Fruit fly (Drosophila melanogaster) whole organism, embryonic: ENCODE measurements around the gene CG42399.
A peak's percentile ranks its signal among the peaks of the same experiment; 100 is the strongest.

Source experiments
- ATbp ChIP-seq: fragments of 200-800 bp; sonication (Bioruptor generic); optimal IDR thresholded peaks from 2 replicates; lab custom pipeline; 2017; ENCODE audit warnings: missing biosample characterization, mild to moderate bottlenecking, missing genetic modification characterization, missing genetic modification reagents
- Ada2b ChIP-seq: fragments of 200-800 bp; sonication (Bioruptor generic); IDR thresholded peaks from 2 replicates; pipeline ENCODE4 v1.3.6; 2022; ENCODE audit warnings: missing biosample characterization, missing genetic modification characterization
- Adf1 ChIP-seq: fragments of 200-800 bp; sonication (Bioruptor generic); IDR thresholded peaks from 2 replicates; pipeline ENCODE4 v1.3.6; 2022; ENCODE audit warnings: missing biosample characterization, missing genetic modification characterization
- Aef1 ChIP-seq: fragments of 200-800 bp; sonication (Bioruptor generic); IDR thresholded peaks from 3 replicates; pipeline ENCODE4 v1.3.6; 2022; ENCODE audit warnings: missing biosample characterization, missing genetic modification characterization
- Atf-2 ChIP-seq: fragments of 200-800 bp; sonication (Bioruptor generic); optimal IDR thresholded peaks from 2 replicates; lab custom pipeline; 2016; ENCODE audit warnings: missing biosample characterization, missing genetic modification characterization
- CG10209 ChIP-seq: fragments of 200-800 bp; sonication (Bioruptor generic); optimal IDR thresholded peaks from 3 replicates; lab custom pipeline; 2017; ENCODE audit warnings: missing biosample characterization, mild to moderate bottlenecking, missing genetic modification characterization, missing genetic modification reagents
- CG10366 ChIP-seq: fragments of 200-800 bp; sonication (Bioruptor generic); IDR thresholded peaks from 2 replicates; pipeline ENCODE4 v1.3.6; 2022; ENCODE audit warnings: missing biosample characterization, missing genetic modification characterization
- CG10462 ChIP-seq: fragments of 200-800 bp; sonication (Bioruptor generic); optimal IDR thresholded peaks from 2 replicates; lab custom pipeline; 2016; ENCODE audit warnings: missing biosample characterization, missing genetic modification characterization
- CG11398 ChIP-seq: fragments of 200-800 bp; sonication (Bioruptor generic); optimal IDR thresholded peaks from 2 replicates; lab custom pipeline; 2016; ENCODE audit warnings: missing biosample characterization, missing genetic modification characterization
- CG11504 ChIP-seq: fragments of 200-800 bp; sonication (Bioruptor generic); optimal IDR thresholded peaks from 3 replicates; lab custom pipeline; 2019; ENCODE audit warnings: missing biosample characterization, mild to moderate bottlenecking, missing genetic modification characterization, moderate library complexity
- CG12071 ChIP-seq: fragments of 200-800 bp; sonication (Bioruptor generic); optimal IDR thresholded peaks from 3 replicates; lab custom pipeline; 2018; ENCODE audit warnings: missing biosample characterization, mild to moderate bottlenecking, missing genetic modification characterization
- CG12769 ChIP-seq: fragments of 200-800 bp; sonication (Bioruptor generic); optimal IDR thresholded peaks from 2 replicates; lab custom pipeline; 2019; ENCODE audit warnings: missing biosample characterization, mild to moderate bottlenecking, missing genetic modification characterization, moderate library complexity
- CG13123 ChIP-seq: fragments of 200-800 bp; sonication (Bioruptor generic); optimal IDR thresholded peaks from 2 replicates; lab custom pipeline; 2016; ENCODE audit warnings: missing biosample characterization, missing genetic modification characterization
- CG1529 ChIP-seq: fragments of 200-800 bp; sonication (Bioruptor generic); optimal IDR thresholded peaks from 3 replicates; lab custom pipeline; 2018; ENCODE audit warnings: missing biosample characterization, missing genetic modification characterization
- CG1602 ChIP-seq: fragments of 200-800 bp; sonication (Bioruptor generic); optimal IDR thresholded peaks from 3 replicates; lab custom pipeline; 2016; ENCODE audit warnings: missing biosample characterization, missing genetic modification characterization
- CG2199 ChIP-seq: fragments of 200-800 bp; sonication (Bioruptor generic); IDR thresholded peaks from 3 replicates; pipeline ENCODE4 v1.3.6; 2022; ENCODE audit warnings: missing biosample characterization, missing genetic modification characterization
- CG6254 ChIP-seq: fragments of 200-800 bp; sonication (Bioruptor generic); optimal IDR thresholded peaks from 3 replicates; lab custom pipeline; 2017; ENCODE audit warnings: mild to moderate bottlenecking, missing biosample characterization, missing genetic modification reagents, missing genetic modification characterization
- CG6854 ChIP-seq: fragments of 200-800 bp; sonication (Bioruptor generic); optimal IDR thresholded peaks from 3 replicates; lab custom pipeline; 2017; ENCODE audit warnings: missing biosample characterization, mild to moderate bottlenecking, missing genetic modification characterization
- CG8924 ChIP-seq: fragments of 200-800 bp; optimal IDR thresholded peaks from 3 replicates; lab custom pipeline; 2019; ENCODE audit warnings: missing biosample characterization, mild to moderate bottlenecking, missing genetic modification characterization, moderate library complexity
- CTCF ChIP-seq: fragments of 200-800 bp; sonication (Bioruptor generic); optimal IDR thresholded peaks from 2 replicates; lab custom pipeline; 2017; ENCODE audit warnings: missing biosample characterization, mild to moderate bottlenecking, missing genetic modification characterization, moderate library complexity
- Chrac-16 ChIP-seq: fragments of 200-800 bp; sonication (Bioruptor generic); optimal IDR thresholded peaks from 3 replicates; lab custom pipeline; 2016; ENCODE audit warnings: missing biosample characterization, missing genetic modification characterization
- Ets65A ChIP-seq: fragments of 200-800 bp; sonication (Bioruptor generic); peaks from one replicate; lab custom pipeline; 2016; ENCODE audit warnings: missing biosample characterization, missing genetic modification characterization
- HLH54F ChIP-seq: fragments of 200-800 bp; sonication (Bioruptor generic); optimal IDR thresholded peaks from 3 replicates; lab custom pipeline; 2016; ENCODE audit warnings: missing biosample characterization, missing genetic modification characterization
- Nf-YB ChIP-seq: fragments of 200-800 bp; sonication (Bioruptor generic); optimal IDR thresholded peaks from 3 replicates; lab custom pipeline; 2019; ENCODE audit warnings: missing biosample characterization, mild to moderate bottlenecking, missing genetic modification characterization, moderate library complexity
- Sox100B ChIP-seq: fragments of 200-800 bp; sonication (Bioruptor generic); optimal IDR thresholded peaks from 3 replicates; lab custom pipeline; 2018; ENCODE audit warnings: missing biosample characterization, mild to moderate bottlenecking, missing genetic modification characterization
- bsh ChIP-seq, 2 experiments: fragments of 200-800 bp; sonication (Bioruptor generic); optimal IDR thresholded peaks; 2 replicates each; lab custom pipeline; 2017 to 2018; ENCODE audit warnings: mild to moderate bottlenecking in 2 of 2, missing biosample characterization in 2 of 2, missing genetic modification characterization in 2 of 2, moderate library complexity in 1 of 2
- cato ChIP-seq: fragments of 200-800 bp; sonication (Bioruptor generic); optimal IDR thresholded peaks from 2 replicates; lab custom pipeline; 2016; ENCODE audit warnings: missing biosample characterization, missing genetic modification characterization, borderline replicate concordance
- dmrt11E ChIP-seq: fragments of 200-800 bp; sonication (Bioruptor generic); optimal IDR thresholded peaks from 3 replicates; lab custom pipeline; 2018; ENCODE audit warnings: missing biosample characterization, mild to moderate bottlenecking, missing genetic modification characterization, moderate library complexity
- dmrt99B ChIP-seq: fragments of 200-800 bp; sonication (Bioruptor generic); optimal IDR thresholded peaks from 2 replicates; lab custom pipeline; 2018; ENCODE audit warnings: missing biosample characterization, mild to moderate bottlenecking, missing genetic modification characterization, moderate library complexity
- fd102C ChIP-seq: fragments of 200-800 bp; sonication (Bioruptor generic); optimal IDR thresholded peaks from 2 replicates; lab custom pipeline; 2018; ENCODE audit warnings: missing biosample characterization, mild to moderate bottlenecking, missing genetic modification characterization, moderate library complexity
- gfzf ChIP-seq: fragments of 200-800 bp; sonication (Bioruptor generic); optimal IDR thresholded peaks from 2 replicates; lab custom pipeline; 2016; ENCODE audit warnings: missing biosample characterization, mild to moderate bottlenecking, missing genetic modification characterization, moderate library complexity
- grau ChIP-seq: fragments of 200-800 bp; optimal IDR thresholded peaks from 3 replicates; lab custom pipeline; 2019; ENCODE audit warnings: missing biosample characterization, mild to moderate bottlenecking, missing genetic modification characterization, moderate library complexity
- gsb-n ChIP-seq: fragments of 200-800 bp; sonication (Bioruptor generic); optimal IDR thresholded peaks from 3 replicates; lab custom pipeline; 2018; ENCODE audit warnings: missing biosample characterization, mild to moderate bottlenecking, missing genetic modification characterization
- ham ChIP-seq: fragments of 200-800 bp; sonication (Bioruptor generic); IDR thresholded peaks from 2 replicates; pipeline ENCODE4 v1.3.6; 2022; ENCODE audit warnings: missing biosample characterization, missing genetic modification characterization
- hbn ChIP-seq: fragments of 200-800 bp; sonication (Bioruptor generic); IDR thresholded peaks from 2 replicates; pipeline ENCODE4 v1.3.6; 2022; ENCODE audit warnings: missing biosample characterization, missing genetic modification characterization; ENCODE audit not compliant: partially characterized antibody
- insv ChIP-seq, 2 experiments: fragments of 200-800 bp; sonication (Bioruptor generic); optimal IDR thresholded peaks; 3 replicates each; lab custom pipeline; 2016 to 2018; ENCODE audit warnings: missing biosample characterization in 2 of 2, missing genetic modification characterization in 2 of 2
- jigr1 ChIP-seq: fragments of 200-800 bp; sonication (Bioruptor generic); IDR thresholded peaks from 3 replicates; pipeline ENCODE4 v1.3.6; 2022; ENCODE audit warnings: missing biosample characterization, missing genetic modification characterization
- mam ChIP-seq: fragments of 200-800 bp; sonication (Bioruptor generic); optimal IDR thresholded peaks from 3 replicates; lab custom pipeline; 2016; ENCODE audit warnings: missing biosample characterization, missing genetic modification characterization
- org-1 ChIP-seq: fragments of 200-800 bp; sonication (Bioruptor generic); optimal IDR thresholded peaks from 2 replicates; lab custom pipeline; 2017; ENCODE audit warnings: missing biosample characterization, missing genetic modification characterization
- p53 ChIP-seq: fragments of 200-800 bp; sonication (Bioruptor generic); optimal IDR thresholded peaks from 2 replicates; lab custom pipeline; 2016; ENCODE audit warnings: missing biosample characterization, missing genetic modification characterization
- salm ChIP-seq: fragments of 200-800 bp; sonication (Bioruptor generic); optimal IDR thresholded peaks from 2 replicates; lab custom pipeline; 2018; ENCODE audit warnings: missing biosample characterization, mild to moderate bottlenecking, missing genetic modification characterization
- sd ChIP-seq: fragments of 200-800 bp; sonication (Bioruptor generic); optimal IDR thresholded peaks from 3 replicates; lab custom pipeline; 2018; ENCODE audit warnings: missing biosample characterization, mild to moderate bottlenecking, missing genetic modification characterization, moderate library complexity
- sens ChIP-seq: fragments of 200-800 bp; sonication (Bioruptor generic); peaks from one replicate; lab custom pipeline; 2016; ENCODE audit warnings: missing biosample characterization, missing genetic modification characterization
- seq ChIP-seq: fragments of 200-800 bp; sonication (Bioruptor generic); IDR thresholded peaks from 2 replicates; pipeline ENCODE4 v1.3.6; 2022; ENCODE audit warnings: missing biosample characterization, missing genetic modification characterization
- tap ChIP-seq: fragments of 200-800 bp; optimal IDR thresholded peaks from 3 replicates; lab custom pipeline; 2019; ENCODE audit warnings: missing biosample characterization, mild to moderate bottlenecking, missing genetic modification characterization, moderate library complexity
- twi ChIP-seq: fragments of 200-800 bp; optimal IDR thresholded peaks from 2 replicates; lab custom pipeline; 2019; ENCODE audit warnings: missing biosample characterization, mild to moderate bottlenecking, missing genetic modification characterization, moderate library complexity
- usp ChIP-seq: fragments of >200 bp; optimal IDR thresholded peaks from 2 replicates; lab custom pipeline; 2017; ENCODE audit warnings: missing biosample characterization, missing genetic modification characterization
- vfl ChIP-seq: fragments of 200-800 bp; sonication (Bioruptor generic); optimal IDR thresholded peaks from 2 replicates; lab custom pipeline; 2016; ENCODE audit warnings: missing biosample characterization, missing genetic modification characterization
- z ChIP-seq: fragments of 200-800 bp; sonication (Bioruptor generic); IDR thresholded peaks from 3 replicates; pipeline ENCODE4 v1.3.6; 2022; ENCODE audit warnings: missing biosample characterization, missing genetic modification characterization
- zen ChIP-seq: fragments of 200-800 bp; sonication (Bioruptor generic); optimal IDR thresholded peaks from 3 replicates; lab custom pipeline; 2018; ENCODE audit warnings: missing biosample characterization, mild to moderate bottlenecking, missing genetic modification characterization, moderate library complexity

The CG42399 gene

DNA sequence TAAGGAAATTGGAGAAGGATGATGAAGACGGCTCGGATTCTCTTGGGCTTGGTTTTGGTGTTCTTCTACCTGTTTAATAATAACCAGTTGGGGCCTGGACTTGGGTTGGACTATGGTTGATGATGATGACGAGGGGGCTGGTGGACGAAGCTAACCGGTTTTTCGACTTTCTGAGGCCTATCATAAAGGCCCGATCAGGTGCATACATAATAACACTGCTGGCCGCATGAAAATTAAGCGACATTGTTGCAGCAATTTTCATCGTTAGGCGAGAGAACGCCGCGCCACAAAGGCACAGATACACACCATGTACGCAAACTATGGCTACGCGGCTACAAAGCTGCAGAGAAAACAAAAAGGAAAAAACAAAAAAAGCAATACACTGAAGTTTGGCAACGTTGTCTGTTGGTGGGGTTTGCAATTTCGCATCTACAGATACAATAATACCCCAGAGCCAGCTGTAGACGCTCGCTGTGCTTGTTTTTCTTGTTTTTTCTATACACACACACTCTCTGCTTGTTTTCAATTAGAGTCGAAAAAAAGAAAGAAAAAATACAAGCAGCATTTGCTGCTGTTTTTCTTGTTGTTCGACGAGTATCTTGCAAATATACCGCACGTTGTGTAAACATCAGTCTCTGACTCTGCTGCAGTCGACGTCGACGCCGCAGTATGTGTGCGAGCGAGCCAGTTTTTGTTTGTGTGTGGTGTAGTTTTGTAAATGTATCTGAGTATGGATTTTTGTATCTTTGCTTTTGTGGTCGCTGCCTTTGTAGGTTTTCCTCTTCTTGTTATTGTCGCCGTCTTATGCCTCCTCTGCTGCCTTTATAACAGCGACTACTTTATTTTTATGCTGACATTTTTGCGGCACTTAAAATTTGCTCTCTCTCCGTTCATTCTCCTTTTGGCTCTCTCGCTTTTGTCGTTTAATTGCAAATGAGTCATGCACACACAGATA lies 13.3 kb upstream of the CG42399 start (continued):
- no peak for TF ChIP-seq mam (GFP tag; lab: Kevin White, UChicago)
- no peak for TF ChIP-seq p53
- no peak for TF ChIP-seq Chrac-16 (GFP tag; lab: Kevin White, UChicago)
- TF ChIP-seq CG10462 (GFP tag; lab: Kevin White, UChicago) = no peak
- TF ChIP-seq vfl = peak; percentile 39
- peak; percentile 55 for TF ChIP-seq grau (tag; lab: Kevin White, UChicago)
- TF ChIP-seq Nf-YB (GFP tag; lab: Kevin White, UChicago) = peak; percentile 36
- TF ChIP-seq usp (GFP tag; lab: Kevin White, UChicago) = no peak
- no peak for TF ChIP-seq Adf1 (GFP tag; lab: Robert Waterston, UW)
- TF ChIP-seq CG12769 (tag; lab: Kevin White, UChicago) = peak; percentile 63
- peak in 1 of 2 experiments; percentile 72 for TF ChIP-seq insv (GFP tag; optimal IDR thresholded peaks at IDR 0.05; lab: Kevin White, UChicago)
- TF ChIP-seq tap (tag; lab: Kevin White, UChicago) = peak; percentile 41
- no peak for TF ChIP-seq ham
- no peak for TF ChIP-seq gfzf (GFP tag; lab: Kevin White, UChicago)
- peak; percentile 78 for TF ChIP-seq CG6854 (GFP tag; lab: Kevin White, UChicago)
- TF ChIP-seq seq (GFP tag; lab: Robert Waterston, UW) = no peak
- TF ChIP-seq dmrt11E (tag; lab: Kevin White, UChicago) = peak; percentile 46
- TF ChIP-seq Aef1 (GFP tag; lab: Robert Waterston, UW) = no peak
- TF ChIP-seq CG11504 (tag; lab: Kevin White, UChicago) = peak; percentile 66
- TF ChIP-seq CTCF = no peak
- no peak for TF ChIP-seq CG2199 (GFP tag; lab: Robert Waterston, UW)
- TF ChIP-seq CG1529 (GFP tag; lab: Kevin White, UChicago) = peak; percentile 55
- TF ChIP-seq gsb-n (tag; lab: Kevin White, UChicago) = peak; percentile 59
- TF ChIP-seq CG10209 (GFP tag; lab: Kevin White, UChicago) = peak; percentile 83
- TF ChIP-seq twi (tag; lab: Kevin White, UChicago) = peak; percentile 58
- no peak for TF ChIP-seq Ada2b (GFP tag; lab: Robert Waterston, UW)
- TF ChIP-seq hbn (GFP tag; lab: Robert Waterston, UW) = no peak
- TF ChIP-seq z (GFP tag; lab: Robert Waterston, UW) = no peak
- peak; percentile 29 for TF ChIP-seq CG1602 (GFP tag; lab: Kevin White, UChicago)
- TF ChIP-seq Sox100B (GFP tag; lab: Kevin White, UChicago) = peak; percentile 74
- no peak for TF ChIP-seq Ets65A (GFP tag; lab: Kevin White, UChicago)
- TF ChIP-seq dmrt99B = peak; percentile 70
- TF ChIP-seq zen (tag; lab: Kevin White, UChicago) = peak; percentile 55
- peak; percentile 85 for TF ChIP-seq sens (GFP tag; lab: Kevin White, UChicago)
- peak; percentile 84 for TF ChIP-seq sd (tag; lab: Kevin White, UChicago)
- TF ChIP-seq CG13123 = peak; percentile 51
- TF ChIP-seq fd102C (GFP tag; lab: Kevin White, UChicago) = peak; percentile 49
- peak; percentile 64 for TF ChIP-seq CG8924 (tag; lab: Kevin White, UChicago)
- peak; percentile 45 for TF ChIP-seq salm (tag; lab: Kevin White, UChicago)
- peak; percentile 41 for TF ChIP-seq CG6254 (GFP tag; lab: Kevin White, UChicago)
- peak; percentile 37 for TF ChIP-seq Atf-2
- no peak for TF ChIP-seq CG10366
- peak; percentile 69 for TF ChIP-seq CG11398 (GFP tag; lab: Kevin White, UChicago)
- peak; percentile 81 for TF ChIP-seq org-1
- no peak for TF ChIP-seq cato
- no peak for TF ChIP-seq jigr1
- TF ChIP-seq bsh (GFP tag; optimal IDR thresholded peaks at IDR 0.05; lab: Kevin White, UChicago) = peak; percentile 43 to 100
- TF ChIP-seq CG12071 = peak; percentile 89
- peak; percentile 81 for TF ChIP-seq ATbp (GFP tag; lab: Kevin White, UChicago)
- peak; percentile 49 for TF ChIP-seq HLH54F (GFP tag; lab: Kevin White, UChicago)
